Fruit fly (Drosophila melanogaster): Measurements from ENCODE around the gene CG11380.

CG11380 gene

dm6 chrX:1236475-1236874 lies 45.4 kb downstream of the CG11380 start, which contains the start of gene CG3638 (continued):
- no peak for TF ChIP-seq CG3281 (GFP tag; optimal IDR thresholded peaks at IDR 0.05)
- TF ChIP-seq bsh (GFP tag; optimal IDR thresholded peaks at IDR 0.05): no peak
- no peak for TF ChIP-seq CG4404 (GFP tag; IDR thresholded peaks at IDR 0.05)
- TF ChIP-seq unc-4 (GFP tag; IDR thresholded peaks at IDR 0.05; ENCODE audit: partially characterized antibody): peak; percentile 84
- peak; percentile 58 for TF ChIP-seq CG2712 (tag; optimal IDR thresholded peaks at IDR 0.05)
- TF ChIP-seq CG9609 (GFP tag; optimal IDR thresholded peaks at IDR 0.05): peak; percentile 16
- TF ChIP-seq CG15479 (GFP tag; optimal IDR thresholded peaks at IDR 0.05): no peak
- no peak for TF ChIP-seq CG10147 (GFP tag; optimal IDR thresholded peaks at IDR 0.05)
- TF ChIP-seq salm (tag; optimal IDR thresholded peaks at IDR 0.05): no peak
- TF ChIP-seq CG6689 (GFP tag; IDR thresholded peaks at IDR 0.05): no peak
- TF ChIP-seq CG12769 (tag; optimal IDR thresholded peaks at IDR 0.05): peak; percentile 54
- TF ChIP-seq cas (GFP tag; IDR thresholded peaks at IDR 0.05): no peak
- no peak for TF ChIP-seq Spps (tag; optimal IDR thresholded peaks at IDR 0.05)
- TF ChIP-seq Oaz (GFP tag; IDR thresholded peaks at IDR 0.05): no peak
- TF ChIP-seq Neu2 (GFP tag; optimal IDR thresholded peaks at IDR 0.05; ENCODE audit: borderline replicate concordance): no peak
- TF ChIP-seq nom (GFP tag; optimal IDR thresholded peaks at IDR 0.05): no peak
- no peak for TF ChIP-seq gsb-n (tag; optimal IDR thresholded peaks at IDR 0.05)
- TF ChIP-seq MTF-1 (GFP tag; optimal IDR thresholded peaks at IDR 0.05; ENCODE audit: borderline replicate concordance): no peak
- peak; percentile 65; the same call in 2 of the 3 replicates for TF ChIP-seq CG11456 (GFP tag; IDR thresholded peaks at IDR 0.05)
- peak; percentile 68 for TF ChIP-seq CG34224 (GFP tag; IDR thresholded peaks at IDR 0.05; ENCODE audit: partially characterized antibody)
- no peak for TF ChIP-seq Hey (tag; optimal IDR thresholded peaks at IDR 0.05)
- no peak for TF ChIP-seq CG18599 (GFP tag; optimal IDR thresholded peaks at IDR 0.05)
- TF ChIP-seq zfh2 (GFP tag; optimal IDR thresholded peaks at IDR 0.05): peak; percentile 2
- peak; percentile 36; the same call in 1 of the 2 replicates for TF ChIP-seq CG3847 (GFP tag; IDR thresholded peaks at IDR 0.05)
- TF ChIP-seq schlank (tag; optimal IDR thresholded peaks at IDR 0.05): no peak
- no peak for TF ChIP-seq CG11398 (GFP tag; optimal IDR thresholded peaks at IDR 0.05)
- TF ChIP-seq caup (GFP tag; optimal IDR thresholded peaks at IDR 0.05; ENCODE audit: severe bottlenecking): no peak
- no peak for TF ChIP-seq CG4360 (GFP tag; IDR thresholded peaks at IDR 0.05)
- no peak for TF ChIP-seq br (optimal IDR thresholded peaks at IDR 0.05)
- peak; percentile 40 for TF ChIP-seq tx (GFP tag; optimal IDR thresholded peaks at IDR 0.05)
- TF ChIP-seq ci (GFP tag; IDR thresholded peaks at IDR 0.05): peak; percentile 49; the same call in 1 of the 3 replicates
- TF ChIP-seq wek (GFP tag; optimal IDR thresholded peaks at IDR 0.05): no peak
- no peak for TF ChIP-seq B-H1 (GFP tag; IDR thresholded peaks at IDR 0.05)
- TF ChIP-seq tup (GFP tag; optimal IDR thresholded peaks at IDR 0.05): no peak
- TF ChIP-seq PHDP (tag; optimal IDR thresholded peaks at IDR 0.05): no peak
- no peak for TF ChIP-seq ham (GFP tag; IDR thresholded peaks at IDR 0.05)
- TF ChIP-seq CG18011 (GFP tag; optimal IDR thresholded peaks at IDR 0.05): no peak
- no peak for TF ChIP-seq bigmax (GFP tag; optimal IDR thresholded peaks at IDR 0.05)
- TF ChIP-seq vvl (GFP tag; IDR thresholded peaks at IDR 0.05): peak; percentile 49
- no peak for TF ChIP-seq gsb (GFP tag; IDR thresholded peaks at IDR 0.05)
- TF ChIP-seq tll (GFP tag; optimal IDR thresholded peaks at IDR 0.05): no peak
- TF ChIP-seq oc (tag; optimal IDR thresholded peaks at IDR 0.05): no peak
- TF ChIP-seq az2 (GFP tag; optimal IDR thresholded peaks at IDR 0.05): no peak
- no peak for TF ChIP-seq CG14441 (GFP tag; IDR thresholded peaks at IDR 0.05)
- TF ChIP-seq Deaf1 (tag; optimal IDR thresholded peaks at IDR 0.05): peak; percentile 67
- no peak for TF ChIP-seq crc (GFP tag; optimal IDR thresholded peaks at IDR 0.05)
- peak; percentile 24 for TF ChIP-seq CG15601 (tag; optimal IDR thresholded peaks at IDR 0.05)
- TF ChIP-seq Stat92E (GFP tag; optimal IDR thresholded peaks at IDR 0.05): no peak
- TF ChIP-seq ap (GFP tag; IDR thresholded peaks at IDR 0.05): no peak
- TF ChIP-seq luna (GFP tag; optimal IDR thresholded peaks at IDR 0.05): no peak
- TF ChIP-seq hth (optimal IDR thresholded peaks at IDR 0.05): no peak
